Fruit fly (Drosophila melanogaster): ENCODE measurements around the gene CG5880.

CG5880 gene

DNA sequence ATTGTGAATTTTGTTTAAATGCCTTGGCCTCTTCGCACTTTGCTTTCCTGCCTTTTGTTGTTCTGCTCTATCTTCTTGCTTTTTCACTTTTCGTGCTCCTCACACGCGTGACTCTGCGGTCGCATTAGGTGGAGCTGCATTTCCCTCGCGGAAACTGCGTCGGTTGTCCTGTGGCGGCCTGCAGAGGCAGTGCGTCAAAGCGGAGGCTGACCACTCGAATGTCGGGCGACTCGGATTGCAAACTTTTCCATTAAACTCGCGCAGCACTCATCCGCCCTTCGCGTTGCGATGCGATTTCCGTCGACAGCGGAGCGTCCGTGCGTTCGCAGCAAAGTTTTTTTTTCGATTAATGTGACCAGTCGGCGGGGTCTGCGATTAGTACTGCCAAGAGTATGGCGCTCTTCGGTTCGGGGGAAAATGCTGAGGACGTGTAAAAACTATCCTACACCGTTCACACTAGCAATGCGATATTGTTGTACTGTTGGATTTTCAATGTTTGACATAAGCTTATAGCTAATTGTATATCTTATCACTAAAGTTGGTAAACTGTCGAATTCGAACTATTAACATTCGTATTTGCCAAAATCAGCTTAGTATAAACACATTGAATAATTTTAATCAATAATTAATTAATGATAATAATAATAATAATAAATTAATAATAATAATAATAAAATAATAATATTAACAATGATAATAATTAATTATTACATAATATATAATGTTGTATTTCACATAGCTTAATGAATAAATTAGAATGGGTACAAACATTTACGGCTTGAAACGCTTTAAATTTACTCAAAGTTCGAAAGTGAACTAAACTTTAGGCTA lies 34.4 kb downstream of the CG5880 start, which contains the start of gene CG6051 (continued):
- TF ChIP-seq CG16779 (tag; optimal IDR thresholded peaks at IDR 0.05) (peak; percentile 37), esn (GFP tag; optimal IDR thresholded peaks at IDR 0.05) (peak; percentile 24), CG34406 (GFP tag; optimal IDR thresholded peaks at IDR 0.05) (peak; percentile 16), Eip78C (GFP tag) (peak; percentile 44), Hr39 (GFP tag; optimal IDR thresholded peaks at IDR 0.05) (peak; percentile 48), CG8632 (GFP tag; optimal IDR thresholded peaks at IDR 0.05) (no peak), Eip93F (GFP tag; optimal IDR thresholded peaks at IDR 0.05) (no peak), Sox102F (GFP tag; optimal IDR thresholded peaks at IDR 0.05) (no peak), Ets21C (GFP tag; optimal IDR thresholded peaks at IDR 0.05) (peak; percentile 36), Ets96B (tag; optimal IDR thresholded peaks at IDR 0.05) (no peak), CG32006 (GFP tag; optimal IDR thresholded peaks at IDR 0.05) (peak; percentile 62), CG10669 (GFP tag; optimal IDR thresholded peaks at IDR 0.05) (no peak), fd59A (GFP tag; optimal IDR thresholded peaks at IDR 0.05) (no peak), eg (GFP tag; IDR thresholded peaks at IDR 0.05) (no peak), Lpt (GFP tag; optimal IDR thresholded peaks at IDR 0.05) (no peak), Hr4 (GFP tag; optimal IDR thresholded peaks at IDR 0.05) (peak; percentile 54), vri (GFP tag; optimal IDR thresholded peaks at IDR 0.05) (peak; percentile 36), CG6276 (GFP tag; optimal IDR thresholded peaks at IDR 0.05) (peak; percentile 55), Hr38 (GFP tag; optimal IDR thresholded peaks at IDR 0.05) (no peak), Met (GFP tag; optimal IDR thresholded peaks at IDR 0.05) (no peak), dsx (GFP tag; optimal IDR thresholded peaks at IDR 0.05; ENCODE audit: poor library complexity, severe bottlenecking) (peak; percentile 7), topi (GFP tag; optimal IDR thresholded peaks at IDR 0.05) (peak; percentile 35), lz (GFP tag; optimal IDR thresholded peaks at IDR 0.05) (peak; percentile 58), Eip75B (GFP tag; optimal IDR thresholded peaks at IDR 0.05) (peak; percentile 28), CG1621 (tag; optimal IDR thresholded peaks at IDR 0.05) (no peak), CG11902 (GFP tag; optimal IDR thresholded peaks at IDR 0.05) (no peak), dac (GFP tag; optimal IDR thresholded peaks at IDR 0.05) (no peak), Sox14 (GFP tag; optimal IDR thresholded peaks at IDR 0.05) (peak; percentile 34), CG6792 (GFP tag; optimal IDR thresholded peaks at IDR 0.05) (peak; percentile 28), CG11294 (GFP tag; IDR thresholded peaks at IDR 0.05) (no peak), ss (GFP tag; optimal IDR thresholded peaks at IDR 0.05) (peak; percentile 41 to 46), spab (GFP tag; optimal IDR thresholded peaks at IDR 0.05) (no peak), CG8319 (GFP tag; optimal IDR thresholded peaks at IDR 0.05) (no peak)

- no peak for TF ChIP-seq CG16779 (tag; optimal IDR thresholded peaks at IDR 0.05)
- peak; percentile 100 for TF ChIP-seq CG1621 (tag; optimal IDR thresholded peaks at IDR 0.05)
Observed at dm6 chr3R:27151516-27151823, 34.9 kb downstream of the CG5880 start, which contains the start of gene Men-b. Men-b (plus strand) TSS chr3R:27151662.

- TF ChIP-seq OdsH (GFP tag; optimal IDR thresholded peaks at IDR 0.05) (peak; percentile 40), CG11762 (GFP tag; optimal IDR thresholded peaks at IDR 0.05; ENCODE audit: insufficient read depth) (no peak), svp (GFP tag) (peak; percentile 95), CG31627 (GFP tag; optimal IDR thresholded peaks at IDR 0.05) (peak; percentile 62), topi (GFP tag; optimal IDR thresholded peaks at IDR 0.05) (peak; percentile 78), spab (GFP tag; optimal IDR thresholded peaks at IDR 0.05) (no peak), Eip93F (GFP tag; optimal IDR thresholded peaks at IDR 0.05) (no peak), acj6 (GFP tag; optimal IDR thresholded peaks at IDR 0.05) (peak; percentile 35), CG9139 (GFP tag; optimal IDR thresholded peaks at IDR 0.05) (no peak), Blimp-1 (GFP tag; optimal IDR thresholded peaks at IDR 0.05) (peak; percentile 83), CG4318 (GFP tag; optimal IDR thresholded peaks at IDR 0.05) (no peak), CG11902 (GFP tag; optimal IDR thresholded peaks at IDR 0.05) (no peak), CG6276 (GFP tag; optimal IDR thresholded peaks at IDR 0.05) (peak; percentile 49), CG10631 (GFP tag; optimal IDR thresholded peaks at IDR 0.05) (peak; percentile 62), eg (GFP tag; IDR thresholded peaks at IDR 0.05) (peak; percentile 59), achi (GFP tag; optimal IDR thresholded peaks at IDR 0.05) (peak; percentile 67), Ets96B (tag; optimal IDR thresholded peaks at IDR 0.05) (no peak), CG6808 (GFP tag; optimal IDR thresholded peaks at IDR 0.05) (no peak), cyc (GFP tag; optimal IDR thresholded peaks at IDR 0.05) (peak; percentile 50), CG10669 (GFP tag; optimal IDR thresholded peaks at IDR 0.05) (peak; percentile 22)
Observed at dm6 chr3R:27152129-27152968, 35.8 kb downstream of the CG5880 start.

Measured in whole organism, prepupa.